Worm (Caenorhabditis elegans) whole organism, early embryonic: ENCODE results near the gene C44H4.4.

Experiments
- B0310.2 ChIP-seq: sonication (generic microtip); optimal IDR thresholded peaks from 2 replicates; lab custom pipeline; 2016; ENCODE audit warnings: mild to moderate bottlenecking, missing genetic modification characterization, missing compliant biosample characterization
- F13C5.2 ChIP-seq: sonication (generic microtip); optimal IDR thresholded peaks from 2 replicates; lab custom pipeline; 2017; ENCODE audit warnings: mild to moderate bottlenecking, missing genetic modification characterization, inconsistent platforms, missing compliant biosample characterization
- aly-1 ChIP-seq: sonication (generic microtip); optimal IDR thresholded peaks from 2 replicates; lab custom pipeline; 2016; ENCODE audit warnings: missing genetic modification characterization, missing compliant biosample characterization
- ama-1 ChIP-seq: fragments of 150-350 bp; optimal IDR thresholded peaks from 2 replicates; lab custom pipeline; 2014
- ceh-13 ChIP-seq: fragments of 200-800 bp; sonication (Bioruptor generic); optimal IDR thresholded peaks from 2 replicates; lab custom pipeline; 2018; ENCODE audit warnings: mild to moderate bottlenecking, missing genetic modification characterization, missing compliant biosample characterization
- ceh-36 ChIP-seq: sonication (generic microtip); optimal IDR thresholded peaks from 2 replicates; lab custom pipeline; 2016; ENCODE audit warnings: missing genetic modification characterization, inconsistent platforms, missing compliant biosample characterization
- ets-7 ChIP-seq: sonication (generic microtip); optimal IDR thresholded peaks from 2 replicates; lab custom pipeline; 2016; ENCODE audit warnings: missing genotype, missing genetic modification characterization, missing compliant biosample characterization
- flt-1 ChIP-seq: fragments of 200-800 bp; sonication (Bioruptor generic); IDR thresholded peaks from 2 replicates; pipeline ENCODE4 v1.3.6; 2022; ENCODE audit warnings: missing genetic modification characterization, missing compliant biosample characterization
- hmbx-1 ChIP-seq: sonication (generic microtip); optimal IDR thresholded peaks from 2 replicates; lab custom pipeline; 2016; ENCODE audit warnings: mild to moderate bottlenecking, missing genetic modification characterization, missing compliant biosample characterization
- hmg-4 ChIP-seq: fragments of 200-800 bp; sonication (Bioruptor generic); optimal IDR thresholded peaks from 2 replicates; lab custom pipeline; 2018; ENCODE audit warnings: mild to moderate bottlenecking, missing genetic modification characterization, missing compliant biosample characterization
- hnd-1 ChIP-seq: sonication (generic microtip); optimal IDR thresholded peaks from 2 replicates; lab custom pipeline; 2016; ENCODE audit warnings: missing genetic modification characterization, missing compliant biosample characterization
- pes-1 ChIP-seq: fragments of 200-800 bp; sonication (Bioruptor generic); IDR thresholded peaks from 2 replicates; pipeline ENCODE4 v1.3.6; 2022; ENCODE audit warnings: missing genetic modification reagents, missing genetic modification characterization, missing compliant biosample characterization
- scrt-1 ChIP-seq: fragments of 200-800 bp; sonication (Bioruptor generic); IDR thresholded peaks from 2 replicates; pipeline ENCODE4 v1.3.6; 2022; ENCODE audit warnings: missing genetic modification characterization, missing compliant biosample characterization
- sea-1 ChIP-seq: fragments of 200-800 bp; sonication (Bioruptor generic); conservative IDR thresholded peaks from 2 replicates; pipeline ENCODE4 v1.3.6; 2022; ENCODE audit warnings: missing genetic modification characterization, missing compliant biosample characterization
- tbx-11 ChIP-seq: fragments of 200-800 bp; sonication (Bioruptor generic); IDR thresholded peaks from 2 replicates; pipeline ENCODE4 v1.3.6; 2022; ENCODE audit warnings: missing genetic modification characterization, missing compliant biosample characterization
- tbx-37 ChIP-seq: fragments of 200-800 bp; sonication (Bioruptor generic); conservative IDR thresholded peaks from 2 replicates; pipeline ENCODE4 v1.3.6; 2022; ENCODE audit warnings: missing genetic modification reagents, missing genetic modification characterization, missing compliant biosample characterization
- tra-4 ChIP-seq: sonication (generic microtip); optimal IDR thresholded peaks from 2 replicates; lab custom pipeline; 2017; ENCODE audit warnings: missing genetic modification characterization, missing compliant biosample characterization

The C44H4.4 gene

DNA sequence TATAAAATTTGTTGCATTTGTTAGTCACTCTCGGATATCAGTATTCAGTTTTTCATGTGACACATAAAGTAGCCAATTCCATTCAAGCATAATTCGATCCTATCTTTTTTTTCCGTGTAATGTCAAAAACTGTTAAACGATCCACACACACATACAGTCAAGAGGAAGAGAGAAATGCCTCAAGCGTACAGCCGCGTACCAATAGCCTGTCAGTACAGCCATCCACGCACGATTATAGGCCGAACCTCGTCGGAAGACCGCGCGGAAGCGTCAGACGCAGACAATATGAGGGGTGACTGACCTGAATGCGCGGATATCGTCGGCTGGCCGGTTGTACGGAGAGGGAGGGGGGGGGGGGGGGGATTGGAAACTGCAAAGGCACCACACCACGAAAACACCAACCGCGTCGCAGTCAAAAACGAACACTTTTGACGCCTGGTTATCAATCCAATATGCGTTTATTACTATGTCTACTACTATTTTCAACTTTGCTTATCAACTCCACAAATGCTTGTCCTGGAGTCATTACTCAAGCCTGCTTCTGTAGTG is 11.2 kb downstream of the C44H4.4 start, which contains the start of gene let-4:
let-4 (plus strand) TSS at position 357 of the 549 bp plus-strand sequence.
- TF ChIP-seq ceh-36 (tag; lab: Kevin White, UChicago) (peak; percentile 14), hmg-4 (GFP tag; lab: Kevin White, UChicago) (peak; percentile 85), ets-7 (tag; lab: Kevin White, UChicago) (no peak), ceh-13 (GFP tag; lab: Kevin White, UChicago) (no peak), flt-1 (GFP tag; lab: Robert Waterston, UW) (no peak)

- no peak for TF ChIP-seq ceh-13 (GFP tag; lab: Kevin White, UChicago)
These were observed 13.0 kb downstream of the C44H4.4 start for ce11 chrX:14575920-14576319.

DNA sequence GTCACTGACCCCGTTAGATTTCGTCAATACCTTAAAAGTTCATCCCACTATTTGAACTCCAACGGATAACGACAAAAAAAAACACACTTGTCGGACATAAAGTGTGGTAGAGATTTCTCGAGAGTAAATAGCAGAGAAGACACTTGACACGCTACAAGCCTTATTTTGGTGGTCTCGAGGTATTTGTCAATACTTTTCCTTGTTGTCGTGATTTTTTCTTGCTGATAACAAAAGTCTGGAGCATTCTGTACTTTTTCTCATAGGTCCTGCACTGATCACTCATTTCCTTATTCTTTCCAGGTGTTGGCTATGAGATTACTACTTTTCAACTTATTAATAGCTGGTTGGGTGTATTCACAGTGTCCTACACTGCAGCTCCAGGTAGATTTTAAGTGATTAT is 16.5 kb downstream of the C44H4.4 start, which contains the start of gene lron-1:
lron-1 (plus strand) TSS at position 301 of the 400 bp plus-strand sequence.
- no peak for TF ChIP-seq scrt-1

DNA sequence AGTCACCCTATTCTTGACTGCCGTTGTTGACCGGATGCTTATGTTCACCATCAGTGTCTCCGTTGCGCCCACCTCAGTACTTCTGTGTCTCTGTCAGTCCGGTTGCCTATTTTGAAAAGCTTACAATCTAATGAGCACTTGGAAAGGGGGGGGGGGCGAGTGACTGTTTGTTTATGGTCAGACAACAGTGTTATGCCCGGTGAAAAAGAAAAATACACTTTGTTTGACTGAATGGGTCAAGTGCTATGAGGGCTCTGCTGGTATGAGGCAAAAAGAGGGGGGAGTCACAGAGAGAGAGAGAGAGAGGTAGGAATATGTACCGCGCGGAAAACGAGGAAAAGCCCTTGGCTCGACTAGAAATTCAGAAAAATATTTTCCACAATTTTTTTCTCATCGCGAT is 17.6 kb downstream of the C44H4.4 start:
- TF ChIP-seq tbx-37 (GFP tag; lab: Robert Waterston, UW) (no peak), sea-1 (GFP tag; lab: Robert Waterston, UW) (no peak), tra-4 (tag; lab: Kevin White, UChicago) (no peak), F13C5.2 (tag; lab: Kevin White, UChicago) (no peak), ceh-36 (tag; lab: Kevin White, UChicago) (no peak), ets-7 (tag; lab: Kevin White, UChicago) (no peak), scrt-1 (no peak), hmg-4 (GFP tag; lab: Kevin White, UChicago) (no peak), B0310.2 (no peak), ama-1 (no peak), pes-1 (GFP tag; lab: Robert Waterston, UW) (no peak), aly-1 (tag; lab: Kevin White, UChicago) (no peak), flt-1 (GFP tag; lab: Robert Waterston, UW) (no peak), tbx-11 (GFP tag; lab: Robert Waterston, UW) (no peak)

DNA sequence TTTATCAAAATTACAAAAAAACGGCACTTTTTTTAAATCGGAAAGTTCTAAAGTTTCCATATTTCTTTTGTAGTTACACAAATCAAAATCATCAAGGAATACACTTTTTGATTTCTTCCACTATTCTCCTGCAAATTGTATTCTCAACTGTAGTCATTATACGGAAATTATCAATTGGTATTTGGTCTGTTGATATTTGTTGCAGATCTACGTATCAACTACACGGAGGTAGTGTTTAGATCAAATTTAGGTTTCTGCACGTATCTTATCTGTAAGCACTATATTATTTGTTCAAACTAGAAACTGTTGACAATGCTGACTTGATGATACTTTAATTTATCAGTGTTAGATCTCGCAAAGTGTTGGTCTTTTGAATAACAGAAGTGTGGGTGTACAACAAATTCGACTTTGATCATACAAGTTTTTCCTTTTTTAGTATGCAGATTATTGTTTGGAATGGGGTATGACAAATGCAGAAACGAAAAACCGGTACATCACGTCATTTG is 20.6 kb downstream of the C44H4.4 start:
- no peak for TF ChIP-seq tbx-11 (GFP tag; lab: Robert Waterston, UW)
- TF ChIP-seq hmg-4 (GFP tag; lab: Kevin White, UChicago): no peak
- TF ChIP-seq hmbx-1: no peak
- no peak for TF ChIP-seq F13C5.2 (tag; lab: Kevin White, UChicago)
- TF ChIP-seq aly-1 (tag; lab: Kevin White, UChicago): no peak
- no peak for TF ChIP-seq flt-1 (GFP tag; lab: Robert Waterston, UW)
- no peak for TF ChIP-seq tbx-37 (GFP tag; lab: Robert Waterston, UW)
- no peak for TF ChIP-seq hnd-1
- no peak for TF ChIP-seq B0310.2
- no peak for TF ChIP-seq pes-1 (GFP tag; lab: Robert Waterston, UW)
- no peak for TF ChIP-seq ceh-13 (GFP tag; lab: Kevin White, UChicago)
- TF ChIP-seq sea-1 (GFP tag; lab: Robert Waterston, UW): no peak
- no peak for TF ChIP-seq ets-7 (tag; lab: Kevin White, UChicago)
- TF ChIP-seq ceh-36 (tag; lab: Kevin White, UChicago): no peak
- TF ChIP-seq ama-1: no peak
- TF ChIP-seq scrt-1: no peak
- TF ChIP-seq tra-4 (tag; lab: Kevin White, UChicago): no peak

DNA sequence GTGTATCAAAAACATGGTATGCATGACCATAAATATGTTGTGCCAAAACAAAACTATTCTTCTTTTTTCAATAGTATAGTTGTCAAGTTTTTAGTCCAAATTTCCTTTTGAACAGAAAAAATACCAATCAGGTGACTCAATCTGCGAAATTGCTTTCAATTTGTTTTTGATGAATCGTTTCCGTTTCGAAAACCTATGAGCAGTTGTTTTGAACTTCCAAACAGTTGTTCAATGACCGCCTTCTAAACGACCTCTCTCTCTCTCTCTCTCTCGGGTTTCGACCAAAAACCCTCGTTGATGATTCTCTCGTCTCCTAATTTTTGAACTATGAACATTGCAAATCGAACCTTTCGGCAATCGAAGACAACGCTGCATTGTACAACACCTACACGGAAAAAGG is 22.9 kb downstream of the C44H4.4 start:
- TF ChIP-seq sea-1 (GFP tag; lab: Robert Waterston, UW) (no peak), F13C5.2 (tag; lab: Kevin White, UChicago) (no peak), hmbx-1 (no peak), ceh-13 (GFP tag; lab: Kevin White, UChicago) (no peak), aly-1 (tag; lab: Kevin White, UChicago) (no peak), B0310.2 (no peak), flt-1 (GFP tag; lab: Robert Waterston, UW) (no peak), pes-1 (GFP tag; lab: Robert Waterston, UW) (no peak), hnd-1 (no peak)

DNA sequence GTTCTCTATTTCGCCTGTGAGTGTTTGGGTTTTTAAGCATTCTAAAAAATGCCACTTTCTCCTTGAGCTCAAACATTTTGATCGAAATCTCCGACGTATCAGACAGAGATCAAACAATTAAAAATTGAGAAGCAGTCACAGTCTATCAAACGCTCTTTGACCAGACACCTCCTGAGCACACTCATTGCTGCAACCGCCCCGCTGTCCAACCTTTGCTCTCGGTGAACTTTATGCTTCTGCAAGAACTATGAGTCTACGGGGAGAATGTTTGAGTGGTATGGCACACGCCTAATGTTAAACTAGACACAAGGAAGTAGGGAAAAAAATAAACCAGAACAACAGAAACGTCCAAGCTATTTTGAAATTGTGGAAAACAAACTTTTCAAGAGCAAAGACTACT is 23.7 kb downstream of the C44H4.4 start:
- no peak for TF ChIP-seq tra-4 (tag; lab: Kevin White, UChicago)
- no peak for TF ChIP-seq ets-7 (tag; lab: Kevin White, UChicago)
- TF ChIP-seq ceh-36 (tag; lab: Kevin White, UChicago): no peak
- TF ChIP-seq hmg-4 (GFP tag; lab: Kevin White, UChicago): no peak
- no peak for TF ChIP-seq ama-1

DNA sequence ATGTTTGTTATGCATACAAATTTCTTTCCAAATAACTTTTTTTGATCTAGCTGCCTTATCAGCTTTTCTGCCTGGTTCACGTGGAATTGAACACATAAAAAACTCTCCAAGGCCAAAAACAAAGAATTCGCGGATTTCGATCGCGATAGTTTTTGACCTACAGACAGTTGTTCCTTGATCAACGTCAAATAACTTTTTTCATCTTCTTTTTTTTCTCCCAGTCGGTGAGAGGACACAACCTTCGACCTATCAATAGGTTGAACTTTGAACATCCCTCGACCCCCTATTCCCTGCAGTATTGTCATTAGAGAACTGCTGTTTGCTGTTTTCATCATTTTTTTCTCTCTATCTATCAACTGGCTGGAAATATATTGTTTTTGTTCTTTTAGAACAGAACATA is 25.1 kb downstream of the C44H4.4 start:
- no peak for TF ChIP-seq B0310.2
- no peak for TF ChIP-seq tbx-37 (GFP tag; lab: Robert Waterston, UW)
- no peak for TF ChIP-seq ama-1
- TF ChIP-seq ceh-36 (tag; lab: Kevin White, UChicago): no peak
- TF ChIP-seq scrt-1: no peak
- no peak for TF ChIP-seq hmbx-1
- no peak for TF ChIP-seq ets-7 (tag; lab: Kevin White, UChicago)
- TF ChIP-seq tbx-11 (GFP tag; lab: Robert Waterston, UW): no peak
- TF ChIP-seq F13C5.2 (tag; lab: Kevin White, UChicago): no peak
- TF ChIP-seq hmg-4 (GFP tag; lab: Kevin White, UChicago): no peak
- TF ChIP-seq tra-4 (tag; lab: Kevin White, UChicago): no peak
- TF ChIP-seq sea-1 (GFP tag; lab: Robert Waterston, UW): no peak
- TF ChIP-seq pes-1 (GFP tag; lab: Robert Waterston, UW): no peak
